Worm (Caenorhabditis elegans): ENCODE data around the gene Y48B6A.5.

Gene Y48B6A.5

DNA sequence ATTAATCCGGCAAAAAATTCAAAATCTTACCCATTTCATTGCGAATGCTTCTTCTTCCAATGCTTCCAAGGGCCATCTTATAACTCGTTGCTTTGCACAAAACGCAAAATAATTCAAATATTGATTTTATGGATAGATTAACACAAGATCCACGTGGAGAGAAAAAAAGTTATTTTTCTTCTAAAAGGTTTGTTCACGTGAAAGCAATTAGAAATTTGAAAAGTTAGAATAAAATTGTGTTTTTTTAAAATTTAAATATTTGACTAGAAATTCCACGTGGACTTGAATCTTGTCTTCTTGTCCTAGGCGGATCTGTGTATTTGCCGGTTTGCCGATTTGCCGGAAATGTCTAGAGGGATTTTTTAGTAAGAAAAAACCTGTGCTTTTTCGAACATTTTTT, at the start of gene Y48B6A.5:
Y48B6A.5 (minus strand) TSS at position 101 of the 400 bp plus-strand sequence.
- TF ChIP-seq dmd-4 (tag; optimal IDR thresholded peaks at IDR 0.05; ENCODE audit: borderline replicate concordance) = no peak
- TF ChIP-seq pag-3 (tag; optimal IDR thresholded peaks at IDR 0.05; ENCODE audit: borderline replicate concordance) = no peak
- TF ChIP-seq ceh-19 (GFP tag; optimal IDR thresholded peaks at IDR 0.05) = no peak
- TF ChIP-seq K02D7.2 (tag; optimal IDR thresholded peaks at IDR 0.05) = no peak
- TF ChIP-seq hlh-13 (GFP tag; optimal IDR thresholded peaks at IDR 0.05) = no peak
- no peak for TF ChIP-seq pha-2 (tag; optimal IDR thresholded peaks at IDR 0.05)
- no peak for TF ChIP-seq ref-2 (tag; optimal IDR thresholded peaks at IDR 0.05)
- no peak for TF ChIP-seq ets-4 (tag; optimal IDR thresholded peaks at IDR 0.05)
- no peak for TF ChIP-seq sdc-2 (tag; optimal IDR thresholded peaks at IDR 0.05)
- TF ChIP-seq ama-1 (optimal IDR thresholded peaks at IDR 0.05) = no peak
- no peak for TF ChIP-seq lim-6 (tag; optimal IDR thresholded peaks at IDR 0.05)
- no peak for TF ChIP-seq Y22D7AL.16 (tag; optimal IDR thresholded peaks at IDR 0.05)
- TF ChIP-seq madf-2 (tag; optimal IDR thresholded peaks at IDR 0.05) = no peak
- no peak for TF ChIP-seq hlh-15 (tag; optimal IDR thresholded peaks at IDR 0.05)

DNA sequence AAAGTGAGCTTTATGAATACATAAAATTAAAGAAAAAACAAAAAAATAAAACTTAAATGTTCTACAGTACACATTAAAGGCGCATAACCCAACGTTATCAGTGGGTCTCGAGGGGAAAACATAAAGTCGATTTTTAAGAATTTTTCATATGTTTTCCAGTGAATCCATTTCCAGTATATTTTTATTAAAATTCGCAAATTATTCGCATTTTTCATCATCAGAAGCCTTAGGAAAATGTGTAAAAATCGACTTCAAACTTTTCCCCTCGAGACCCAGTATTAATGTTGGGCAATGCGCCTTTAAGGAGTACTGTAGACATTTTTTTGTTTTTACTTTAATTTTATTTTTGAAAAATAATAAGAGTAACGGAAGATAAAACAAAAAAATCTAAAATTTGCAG, 43.1 kb upstream of the Y48B6A.5 start:
- TF ChIP-seq hlh-30 (tag; optimal IDR thresholded peaks at IDR 0.05; ENCODE audit: insufficient read depth) = no peak

DNA sequence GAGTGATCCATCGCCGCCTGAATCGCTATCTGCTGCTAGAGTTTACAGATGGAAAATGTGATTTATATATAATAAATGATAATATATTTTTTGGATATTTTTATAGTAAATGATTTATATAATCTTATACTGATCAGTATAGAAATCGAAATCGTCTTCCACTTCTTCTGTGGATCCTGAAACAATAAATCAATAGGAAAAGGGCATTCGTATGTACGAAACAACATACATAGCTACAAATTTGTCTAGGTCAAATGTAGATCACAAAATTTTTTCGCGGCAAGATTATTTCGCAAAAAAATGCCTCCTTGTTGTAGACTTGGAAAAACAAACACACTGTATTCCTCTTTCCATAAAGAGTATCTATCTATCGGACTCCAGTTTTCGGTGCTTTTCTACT, 39.1 kb upstream of the Y48B6A.5 start, which contains the start of gene Y48B6A.10:
Y48B6A.10 (plus strand) TSS at position 301 of the 400 bp plus-strand sequence.
- TF ChIP-seq syd-9 (tag; optimal IDR thresholded peaks at IDR 0.05) (no peak), F13H6.1 (tag; optimal IDR thresholded peaks at IDR 0.05) (no peak), eyg-1 (tag; optimal IDR thresholded peaks at IDR 0.05) (no peak), ceh-18 (tag; optimal IDR thresholded peaks at IDR 0.05) (no peak), tbx-7 (tag; optimal IDR thresholded peaks at IDR 0.05) (no peak), ceh-22 (tag; optimal IDR thresholded peaks at IDR 0.05) (no peak), ceh-19 (GFP tag; optimal IDR thresholded peaks at IDR 0.05) (no peak), ets-4 (tag; optimal IDR thresholded peaks at IDR 0.05) (no peak), fkh-10 (GFP tag; optimal IDR thresholded peaks at IDR 0.05) (no peak), sox-4 (tag; optimal IDR thresholded peaks at IDR 0.05) (no peak), elt-4 (tag; optimal IDR thresholded peaks at IDR 0.05) (no peak), hlh-13 (GFP tag; optimal IDR thresholded peaks at IDR 0.05) (no peak), K09A11.1 (tag; optimal IDR thresholded peaks at IDR 0.05; ENCODE audit: insufficient read depth) (no peak), ceh-14 (tag; optimal IDR thresholded peaks at IDR 0.05) (no peak), ceh-34 (tag; optimal IDR thresholded peaks at IDR 0.05) (no peak), madf-2 (tag; optimal IDR thresholded peaks at IDR 0.05) (no peak), hlh-6 (tag; optimal IDR thresholded peaks at IDR 0.05) (no peak), fax-1 (tag; optimal IDR thresholded peaks at IDR 0.05) (no peak), pag-3 (tag; optimal IDR thresholded peaks at IDR 0.05; ENCODE audit: borderline replicate concordance) (no peak)

DNA sequence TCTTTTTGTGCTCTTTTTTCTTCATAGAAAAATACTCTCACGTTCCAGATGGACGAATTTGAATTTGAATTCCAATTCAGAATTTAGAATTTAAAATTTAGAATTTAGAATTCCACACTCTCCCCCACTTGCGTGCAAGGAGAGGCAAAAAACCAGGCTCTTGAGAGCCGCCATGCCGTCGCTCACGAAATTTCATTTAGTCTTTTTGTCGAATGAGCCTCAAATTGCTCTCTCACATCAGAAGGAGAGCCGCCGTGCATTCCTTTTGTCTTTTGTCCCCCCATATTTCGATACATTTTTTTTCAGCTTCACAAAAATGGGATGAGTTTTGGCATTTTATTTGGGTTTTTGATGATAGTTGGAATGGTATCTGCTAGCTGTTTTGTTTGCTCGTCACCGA, 36.1 kb upstream of the Y48B6A.5 start, which contains the start of gene hot-7:
hot-7 (plus strand) TSS at position 301 of the 400 bp plus-strand sequence.
- TF ChIP-seq tbx-7 (tag; optimal IDR thresholded peaks at IDR 0.05) = no peak
- TF ChIP-seq K09A11.1 (tag; optimal IDR thresholded peaks at IDR 0.05; ENCODE audit: insufficient read depth) = no peak
- TF ChIP-seq ceh-31 (tag; optimal IDR thresholded peaks at IDR 0.05) = no peak
- TF ChIP-seq pat-9 (tag; optimal IDR thresholded peaks at IDR 0.05) = no peak
- no peak for TF ChIP-seq dve-1 (tag; optimal IDR thresholded peaks at IDR 0.05)
- TF ChIP-seq ceh-2 (tag; optimal IDR thresholded peaks at IDR 0.05) = no peak
- no peak for TF ChIP-seq hlh-13 (GFP tag; optimal IDR thresholded peaks at IDR 0.05)

DNA sequence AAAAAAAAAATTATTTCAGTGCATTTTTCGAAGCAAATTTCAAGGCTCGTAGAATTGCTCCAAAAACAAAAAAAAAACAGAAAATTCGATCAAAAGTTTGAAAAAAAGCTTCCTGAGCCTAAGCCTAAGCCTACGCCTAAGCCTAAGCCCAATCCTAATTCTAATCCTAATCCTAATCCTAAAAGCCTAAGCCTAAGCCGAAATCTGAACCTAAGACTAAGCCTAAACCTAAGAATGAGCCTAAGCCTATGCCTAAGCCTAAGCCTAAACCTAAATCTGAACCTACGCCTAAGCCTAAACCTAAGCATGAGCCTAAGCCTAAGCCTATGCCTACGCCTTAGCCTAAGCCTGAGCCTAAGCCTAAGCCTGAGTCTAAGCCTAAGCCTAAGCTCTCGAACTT, 31.2 kb upstream of the Y48B6A.5 start:
- TF ChIP-seq ceh-34 (tag; optimal IDR thresholded peaks at IDR 0.05) (no peak), ceh-31 (tag; optimal IDR thresholded peaks at IDR 0.05) (no peak), madf-2 (tag; optimal IDR thresholded peaks at IDR 0.05) (no peak), pag-3 (tag; optimal IDR thresholded peaks at IDR 0.05; ENCODE audit: borderline replicate concordance) (no peak), zip-5 (tag; optimal IDR thresholded peaks at IDR 0.05) (no peak), dve-1 (tag; optimal IDR thresholded peaks at IDR 0.05) (peak; percentile 82)

Data from whole organism, late embryonic.